Worm (Caenorhabditis elegans) whole organism, L4 larva: Measurements from ENCODE around the gene dpf-7.

Experiments
- F10B5.3 ChIP-seq: sonication (generic microtip); optimal IDR thresholded peaks from 2 replicates; lab custom pipeline; 2016; ENCODE audit warnings: mild to moderate bottlenecking, missing genetic modification characterization, missing compliant biosample characterization
- ceh-62 ChIP-seq: sonication (generic microtip); optimal IDR thresholded peaks from 2 replicates; lab custom pipeline; 2017; ENCODE audit warnings: missing biosample characterization, missing genetic modification characterization
- lin-13 ChIP-seq: fragments of 150-350 bp; optimal IDR thresholded peaks from 2 replicates; lab custom pipeline; 2014; ENCODE audit warnings: missing biosample characterization, missing genetic modification reagents, missing genetic modification characterization
- mxl-2 ChIP-seq: fragments of 200-800 bp; sonication (Bioruptor generic); conservative IDR thresholded peaks from 2 replicates; pipeline ENCODE4 v1.3.6; 2022; ENCODE audit warnings: missing genetic modification reagents, missing genetic modification characterization, missing compliant biosample characterization
- nhr-237 ChIP-seq: sonication (generic microtip); optimal IDR thresholded peaks from 2 replicates; lab custom pipeline; 2017; ENCODE audit warnings: missing biosample characterization, missing genetic modification characterization
- nhr-48 ChIP-seq: sonication (generic microtip); optimal IDR thresholded peaks from 2 replicates; lab custom pipeline; 2016; ENCODE audit warnings: mild to moderate bottlenecking, missing genetic modification characterization, missing compliant biosample characterization
- rbr-2 ChIP-seq: sonication (generic microtip); optimal IDR thresholded peaks from 2 replicates; lab custom pipeline; 2016; ENCODE audit warnings: missing genotype, missing genetic modification characterization, missing compliant biosample characterization
- spr-3 ChIP-seq: fragments of 200-800 bp; sonication (Bioruptor generic); optimal IDR thresholded peaks from 2 replicates; lab custom pipeline; 2018; ENCODE audit warnings: mild to moderate bottlenecking, missing genetic modification characterization, missing compliant biosample characterization
- unc-62 ChIP-seq, 3 experiments: fragments of 150-350 bp in 1 of 3; sonication (generic microtip); optimal IDR thresholded peaks in 2 of 3; peaks in 1 of 3; 1 replicate in 1 of 3; 2 replicates in 2 of 3; lab custom pipeline; 2014 to 2017; ENCODE audit warnings: missing biosample characterization in 3 of 3, missing genetic modification characterization in 3 of 3, missing genetic modification reagents in 3 of 3, missing genotype in 1 of 3
- ztf-7 ChIP-seq: fragments of 150-350 bp; optimal IDR thresholded peaks from 2 replicates; lab custom pipeline; 2014; ENCODE audit warnings: missing biosample characterization, missing genetic modification characterization

The dpf-7 gene

DNA sequence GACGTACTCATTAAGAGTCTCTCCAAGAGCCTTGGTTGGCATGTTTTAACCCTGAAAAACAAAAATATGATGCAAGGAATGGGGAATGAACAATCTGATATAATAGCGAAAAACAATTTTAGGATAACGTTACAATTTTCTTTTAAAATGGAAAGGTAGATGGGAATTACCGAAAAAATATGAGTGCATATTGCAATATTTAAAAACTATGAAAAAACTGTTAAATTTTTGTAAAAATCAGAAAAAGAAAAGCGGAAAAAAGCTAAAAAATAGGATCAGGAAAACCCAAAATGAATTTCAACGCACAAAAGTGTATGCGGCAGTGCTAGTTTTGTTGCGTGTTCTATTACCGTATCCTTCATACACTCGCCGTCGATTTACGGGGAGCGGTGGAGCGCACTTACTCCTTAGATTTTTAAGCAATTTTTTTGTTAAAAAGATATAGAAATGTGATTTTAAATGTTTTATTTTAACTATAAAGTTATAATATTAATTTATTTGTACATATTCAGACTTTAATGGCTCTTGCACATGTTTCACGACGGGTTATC, 52.6 kb downstream of the dpf-7 start, which contains the start of the genes rpl-20 and Y17G9B.5 (continued):
- TF ChIP-seq spr-3 (GFP tag; lab: Kevin White, UChicago) (peak; percentile 100), ceh-62 (tag; lab: Kevin White, UChicago) (peak; percentile 16), unc-62 (GFP tag; optimal IDR thresholded peaks at IDR 0.05 in 1 of 2; lab: Kevin White, UChicago) (peak; percentile 9 to 100), unc-62 (tag; optimal IDR thresholded peaks at IDR 0.05; lab: Kevin White, UChicago) (no peak), F10B5.3 (peak; percentile 96), nhr-237 (tag; lab: Kevin White, UChicago) (peak; percentile 86), lin-13 (GFP tag; lab: Kevin White, UChicago) (peak; percentile 99), ztf-7 (tag; lab: Kevin White, UChicago) (peak; percentile 96), nhr-48 (tag; lab: Kevin White, UChicago) (peak; percentile 97), mxl-2 (peak; percentile 94), rbr-2 (tag; lab: Kevin White, UChicago) (peak; percentile 100)
